Fruit fly (Drosophila melanogaster): ENCODE results near the gene CG43707.

Gene CG43707

dm6 chr2L:3765194-3765593 lies 8.1 kb downstream of the CG43707 start, which contains the start of gene CG43703:
Gene CG43703, plus strand, starts transcription at chr2L:3765494.
- TF ChIP-seq br (GFP tag; optimal IDR thresholded peaks at IDR 0.05) (no peak), GATAd (GFP tag; optimal IDR thresholded peaks at IDR 0.05) (no peak), Dfd (GFP tag; optimal IDR thresholded peaks at IDR 0.05) (no peak), foxo (GFP tag; optimal IDR thresholded peaks at IDR 0.05) (no peak), h (GFP tag; optimal IDR thresholded peaks at IDR 0.05) (no peak), HLH106 (tag; optimal IDR thresholded peaks at IDR 0.05) (no peak), rgr (GFP tag; optimal IDR thresholded peaks at IDR 0.05) (no peak), sage (GFP tag; optimal IDR thresholded peaks at IDR 0.05) (no peak)

dm6 chr2L:3769718-3770461 lies 12.8 kb downstream of the CG43707 start:
- TF ChIP-seq Dif (GFP tag; optimal IDR thresholded peaks at IDR 0.05; ENCODE audit: partially characterized antibody) = no peak
- peak; percentile 71 for TF ChIP-seq Sp1 (GFP tag; optimal IDR thresholded peaks at IDR 0.05)
- TF ChIP-seq woc (GFP tag; optimal IDR thresholded peaks at IDR 0.05) = peak; percentile 1
- TF ChIP-seq OdsH (GFP tag; optimal IDR thresholded peaks at IDR 0.05) = peak; percentile 66
- peak; percentile 52 for TF ChIP-seq rgr (GFP tag; optimal IDR thresholded peaks at IDR 0.05)
- TF ChIP-seq Hnf4 (GFP tag; optimal IDR thresholded peaks at IDR 0.05) = peak; percentile 16
- no peak for TF ChIP-seq N (GFP tag; optimal IDR thresholded peaks at IDR 0.05)
- no peak for TF ChIP-seq GATAd (GFP tag; optimal IDR thresholded peaks at IDR 0.05)
- peak; percentile 51 for TF ChIP-seq fru (GFP tag; optimal IDR thresholded peaks at IDR 0.05)
- TF ChIP-seq h (GFP tag; optimal IDR thresholded peaks at IDR 0.05) = peak; percentile 45
- TF ChIP-seq dl (GFP tag; optimal IDR thresholded peaks at IDR 0.05; ENCODE audit: insufficient read depth in 1 of 2, partially characterized antibody in 2 of 2) = no peak
- no peak for TF ChIP-seq lola (GFP tag; optimal IDR thresholded peaks at IDR 0.05)
- TF ChIP-seq foxo (GFP tag; optimal IDR thresholded peaks at IDR 0.05) = peak in 1 of 2 experiments; percentile 63
- TF ChIP-seq dmrt93B (GFP tag; optimal IDR thresholded peaks at IDR 0.05) = peak; percentile 4
- no peak for TF ChIP-seq Abd-B (GFP tag; optimal IDR thresholded peaks at IDR 0.05)
- peak; percentile 77 for TF ChIP-seq psq (GFP tag; optimal IDR thresholded peaks at IDR 0.05)
- TF ChIP-seq HLH106 (tag; optimal IDR thresholded peaks at IDR 0.05) = peak; percentile 65

dm6 chr2L:3771109-3772067 lies 14.3 kb downstream of the CG43707 start, which contains the start of gene bowl:
Gene bowl, plus strand, starts transcription at chr2L:3771700.
- TF ChIP-seq Dfd (GFP tag; optimal IDR thresholded peaks at IDR 0.05) = peak; percentile 13
- peak; percentile 97 for TF ChIP-seq Jra (GFP tag; optimal IDR thresholded peaks at IDR 0.05)
- peak; percentile 78 for TF ChIP-seq CG9705 (GFP tag; optimal IDR thresholded peaks at IDR 0.05)
- TF ChIP-seq jim (GFP tag; optimal IDR thresholded peaks at IDR 0.05) = peak; percentile 86
- no peak for TF ChIP-seq Hr78 (GFP tag; optimal IDR thresholded peaks at IDR 0.05)
- TF ChIP-seq dmrt93B (GFP tag; optimal IDR thresholded peaks at IDR 0.05) = peak; percentile 92
- peak; percentile 95 for TF ChIP-seq sage (GFP tag; optimal IDR thresholded peaks at IDR 0.05)
- TF ChIP-seq Sp1 (GFP tag; optimal IDR thresholded peaks at IDR 0.05) = peak; percentile 99
- TF ChIP-seq Abd-B (GFP tag; optimal IDR thresholded peaks at IDR 0.05) = no peak
- TF ChIP-seq pan (optimal IDR thresholded peaks at IDR 0.05) = no peak
- peak; percentile 88 for TF ChIP-seq CrebA (GFP tag; optimal IDR thresholded peaks at IDR 0.05; ENCODE audit: borderline replicate concordance)
- TF ChIP-seq dl (GFP tag; optimal IDR thresholded peaks at IDR 0.05; ENCODE audit: insufficient read depth in 1 of 2, partially characterized antibody in 2 of 2) = peak; percentile 62 to 67
- TF ChIP-seq usp (GFP tag; optimal IDR thresholded peaks at IDR 0.05) = no peak
- peak; percentile 92 for TF ChIP-seq dsf (GFP tag; optimal IDR thresholded peaks at IDR 0.05; ENCODE audit: borderline replicate concordance)
- peak; percentile 96 for TF ChIP-seq tai (GFP tag; optimal IDR thresholded peaks at IDR 0.05)
- no peak for TF ChIP-seq N (GFP tag; optimal IDR thresholded peaks at IDR 0.05)
- TF ChIP-seq GATAd (GFP tag; optimal IDR thresholded peaks at IDR 0.05) = peak; percentile 84
- TF ChIP-seq rgr (GFP tag; optimal IDR thresholded peaks at IDR 0.05) = peak; percentile 96
- TF ChIP-seq ey (GFP tag; optimal IDR thresholded peaks at IDR 0.05) = peak; percentile 98
- peak; percentile 99 for TF ChIP-seq fru (GFP tag; optimal IDR thresholded peaks at IDR 0.05)
- peak; percentile 98 for TF ChIP-seq Hnf4 (GFP tag; optimal IDR thresholded peaks at IDR 0.05)
- peak; percentile 97 for TF ChIP-seq psq (GFP tag; optimal IDR thresholded peaks at IDR 0.05)
- TF ChIP-seq sv (GFP tag; optimal IDR thresholded peaks at IDR 0.05) = peak; percentile 97
- peak; percentile 93 for TF ChIP-seq Rel (GFP tag; optimal IDR thresholded peaks at IDR 0.05)
- peak; percentile 78 for TF ChIP-seq Rel (tag; optimal IDR thresholded peaks at IDR 0.05)
- peak; percentile 79 for TF ChIP-seq Hr83 (GFP tag; optimal IDR thresholded peaks at IDR 0.05; ENCODE audit: poor library complexity, severe bottlenecking)
- TF ChIP-seq lola (GFP tag; optimal IDR thresholded peaks at IDR 0.05) = no peak
- TF ChIP-seq brk (GFP tag; optimal IDR thresholded peaks at IDR 0.05) = peak; percentile 97
- peak; percentile 96 for TF ChIP-seq woc (GFP tag; optimal IDR thresholded peaks at IDR 0.05)
- no peak for TF ChIP-seq Myc (optimal IDR thresholded peaks at IDR 0.05)
- peak; percentile 99 for TF ChIP-seq h (GFP tag; optimal IDR thresholded peaks at IDR 0.05)
- TF ChIP-seq br (GFP tag; optimal IDR thresholded peaks at IDR 0.05) = peak; percentile 98
- TF ChIP-seq OdsH (GFP tag; optimal IDR thresholded peaks at IDR 0.05) = peak; percentile 99
- peak; percentile 79 for TF ChIP-seq Dif (GFP tag; optimal IDR thresholded peaks at IDR 0.05; ENCODE audit: partially characterized antibody)
- peak; percentile 94 for TF ChIP-seq HLH106 (tag; optimal IDR thresholded peaks at IDR 0.05)
- TF ChIP-seq Vsx2 (GFP tag; optimal IDR thresholded peaks at IDR 0.05; ENCODE audit: partially characterized antibody) = peak; percentile 94
- TF ChIP-seq CG32264 (GFP tag; optimal IDR thresholded peaks at IDR 0.05) = peak; percentile 89
- peak; percentile 84 to 98 for TF ChIP-seq foxo (GFP tag; optimal IDR thresholded peaks at IDR 0.05)
